Worm (Caenorhabditis elegans) whole organism, L4 larva: ENCODE measurements around the gene gst-24.

Experiments
- F49E8.2 ChIP-seq: sonication (generic microtip); optimal IDR thresholded peaks from 2 replicates; lab custom pipeline; 2016; ENCODE audit warnings: missing compliant biosample characterization, mild to moderate bottlenecking, missing genetic modification characterization, borderline replicate concordance
- Y48G9A.11 ChIP-seq: fragments of 200-800 bp; sonication (Bioruptor generic); IDR thresholded peaks from 2 replicates; pipeline ENCODE4 v1.3.6; 2022; ENCODE audit warnings: missing genetic modification reagents, missing genetic modification characterization, missing compliant biosample characterization
- aha-1 ChIP-seq: fragments of 150-350 bp; peaks from one replicate; lab custom pipeline; 2014; ENCODE audit warnings: missing biosample characterization, missing genetic modification characterization
- attf-4 ChIP-seq: sonication (generic microtip); optimal IDR thresholded peaks from 3 replicates; lab custom pipeline; 2017; ENCODE audit warnings: missing biosample characterization, missing genetic modification characterization
- ceh-20 ChIP-seq: fragments of 200-800 bp; sonication (Bioruptor generic); IDR thresholded peaks from 2 replicates; pipeline ENCODE4 v1.3.6; 2022; ENCODE audit warnings: missing genetic modification reagents, missing genetic modification characterization, missing compliant biosample characterization
- ces-1 ChIP-seq: fragments of 150-350 bp; sonication (generic microtip); optimal IDR thresholded peaks from 4 replicates; lab custom pipeline; 2014; ENCODE audit warnings: missing biosample characterization, missing genetic modification reagents, missing genetic modification characterization
- ctbp-1 ChIP-seq: fragments of 200-800 bp; sonication (Bioruptor generic); IDR thresholded peaks from 2 replicates; pipeline ENCODE4 v1.3.6; 2022; ENCODE audit warnings: missing genetic modification reagents, missing genetic modification characterization, missing compliant biosample characterization
- dmd-8 ChIP-seq: fragments of 200-800 bp; sonication (Bioruptor generic); IDR thresholded peaks from 2 replicates; pipeline ENCODE4 v1.3.6; 2022; ENCODE audit warnings: missing genetic modification characterization, missing compliant biosample characterization
- dpl-1 ChIP-seq: fragments of 150-350 bp; optimal IDR thresholded peaks from 2 replicates; lab custom pipeline; 2014; ENCODE audit warnings: missing biosample characterization, missing genetic modification reagents, missing genetic modification characterization
- fkh-10 ChIP-seq: fragments of 150-350 bp; optimal IDR thresholded peaks from 2 replicates; lab custom pipeline; 2014; ENCODE audit warnings: missing biosample characterization, missing genetic modification reagents, missing genetic modification characterization
- fos-1 ChIP-seq: fragments of 150-350 bp; optimal IDR thresholded peaks from 2 replicates; lab custom pipeline; 2014; ENCODE audit warnings: missing biosample characterization, missing genetic modification characterization
- lin-15B ChIP-seq: fragments of 150-350 bp; sonication (generic microtip); optimal IDR thresholded peaks from 3 replicates; lab custom pipeline; 2014; ENCODE audit warnings: missing biosample characterization, missing genetic modification characterization
- madf-5 ChIP-seq, 2 experiments: fragments of 200-800 bp; sonication (Bioruptor generic); IDR thresholded peaks; 2 replicates each; pipeline ENCODE4 v1.3.6; 2022; ENCODE audit warnings: missing compliant biosample characterization in 2 of 2, missing genetic modification characterization in 2 of 2
- madf-9 ChIP-seq: fragments of 200-800 bp; sonication (Bioruptor generic); conservative IDR thresholded peaks from 2 replicates; pipeline ENCODE4 v1.3.6; 2022; ENCODE audit warnings: missing genetic modification reagents, missing genetic modification characterization, missing compliant biosample characterization
- mxl-3 ChIP-seq: fragments of 200-800 bp; sonication (Bioruptor generic); optimal IDR thresholded peaks from 2 replicates; lab custom pipeline; 2018; ENCODE audit warnings: mild to moderate bottlenecking, missing genetic modification characterization, missing compliant biosample characterization
- nhr-11 ChIP-seq: fragments of 150-350 bp; optimal IDR thresholded peaks from 2 replicates; lab custom pipeline; 2014; ENCODE audit warnings: missing biosample characterization, missing genetic modification characterization
- nhr-28 ChIP-seq: fragments of 150-350 bp; optimal IDR thresholded peaks from 2 replicates; lab custom pipeline; 2014; ENCODE audit warnings: missing biosample characterization, missing genetic modification characterization
- pqm-1 ChIP-seq: sonication (generic microtip); optimal IDR thresholded peaks from 2 replicates; lab custom pipeline; 2017; ENCODE audit warnings: missing biosample characterization, missing genetic modification characterization
- saeg-2 ChIP-seq: fragments of 200-800 bp; sonication (Bioruptor generic); IDR thresholded peaks from 2 replicates; pipeline ENCODE4 v1.3.6; 2022; ENCODE audit warnings: missing genetic modification reagents, missing genetic modification characterization, missing compliant biosample characterization
- set-16 ChIP-seq: fragments of 200-800 bp; sonication (Bioruptor generic); IDR thresholded peaks from 2 replicates; pipeline ENCODE4 v1.3.6; 2022; ENCODE audit warnings: missing genetic modification reagents, missing genetic modification characterization, missing compliant biosample characterization
- tag-97 ChIP-seq: fragments of 200-800 bp; sonication (Bioruptor generic); IDR thresholded peaks from 2 replicates; pipeline ENCODE4 v1.3.6; 2022; ENCODE audit warnings: missing genetic modification characterization, missing compliant biosample characterization
- zag-1 ChIP-seq: fragments of 150-350 bp; optimal IDR thresholded peaks from 2 replicates; lab custom pipeline; 2014; ENCODE audit warnings: missing biosample characterization, missing genetic modification characterization
- zfp-2 ChIP-seq: sonication (generic microtip); optimal IDR thresholded peaks from 2 replicates; lab custom pipeline; 2016; ENCODE audit warnings: mild to moderate bottlenecking, missing genetic modification characterization, missing compliant biosample characterization
- zip-2 ChIP-seq: fragments of 150-350 bp; optimal IDR thresholded peaks from 2 replicates; lab custom pipeline; 2014; ENCODE audit warnings: missing biosample characterization, missing genetic modification characterization
- ztf-11 ChIP-seq: fragments of 150-350 bp; optimal IDR thresholded peaks from 2 replicates; lab custom pipeline; 2014; ENCODE audit warnings: missing biosample characterization, missing genetic modification characterization

gst-24 gene

ce11 chrII:13575018-13575948, 35.9 kb downstream of the gst-24 start, which contains the start of the genes mrpl-37 and lin-38 (continued):
- TF ChIP-seq ceh-20 (GFP tag; lab: Robert Waterston, UW) = no peak
- no peak for TF ChIP-seq attf-4 (tag; lab: Kevin White, UChicago)
- TF ChIP-seq ztf-11 (tag; lab: Kevin White, UChicago) = no peak
- no peak for TF ChIP-seq pqm-1
- no peak for TF ChIP-seq zip-2
- no peak for TF ChIP-seq tag-97 (GFP tag; lab: Robert Waterston, UW)
- no peak for TF ChIP-seq ctbp-1 (GFP tag; lab: Robert Waterston, UW)

DNA sequence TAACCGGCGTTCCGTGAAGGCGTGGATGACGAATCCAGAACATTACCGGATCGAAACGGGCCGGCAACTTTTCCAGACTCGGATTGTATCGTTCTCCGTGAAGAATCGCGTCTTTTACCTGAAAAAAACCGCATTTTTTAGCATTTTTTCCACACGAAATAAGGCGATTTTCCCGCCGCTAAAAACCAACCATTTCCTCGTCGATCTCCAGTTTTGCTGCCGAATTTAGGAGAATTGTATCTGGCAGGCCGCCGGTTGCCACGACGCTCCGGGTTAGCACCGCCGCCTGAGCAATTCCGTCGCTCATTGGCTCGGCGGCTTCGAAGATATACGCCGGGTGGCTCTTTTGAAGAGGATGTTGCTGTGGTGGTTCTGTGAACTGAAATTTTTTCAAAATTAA, 36.8 kb downstream of the gst-24 start:
- TF ChIP-seq lin-15B (no peak), fos-1 (tag; lab: Kevin White, UChicago) (no peak), aha-1 (peak; percentile 91), mxl-3 (GFP tag; lab: Kevin White, UChicago) (no peak), set-16 (GFP tag; lab: Robert Waterston, UW) (peak; percentile 60), dmd-8 (GFP tag; lab: Robert Waterston, UW) (no peak)

DNA sequence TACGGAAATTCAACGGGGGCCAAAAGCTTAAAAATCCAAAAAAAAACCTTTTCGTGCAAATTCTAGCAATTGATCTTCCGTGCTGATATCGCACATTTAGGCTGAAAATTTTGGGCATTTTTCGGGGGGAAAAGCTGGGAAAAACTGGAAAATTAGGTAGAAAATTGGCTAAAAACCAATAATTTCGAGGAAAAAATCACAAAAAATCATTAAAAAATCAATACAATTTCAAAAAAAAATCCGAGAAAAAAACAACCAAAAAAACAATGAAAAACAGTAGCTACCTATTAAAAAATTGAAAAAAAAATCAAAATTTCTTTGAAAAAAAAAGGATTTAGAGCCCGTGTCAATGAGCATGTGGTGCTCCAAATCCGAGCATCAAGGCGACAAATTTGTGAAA, 43.3 kb downstream of the gst-24 start, which contains the start of gene Y48E1B.3:
Gene Y48E1B.3, minus strand, starts transcription at position 101 of the 400 bp plus-strand sequence.
- TF ChIP-seq dpl-1 = no peak
- no peak for TF ChIP-seq zag-1 (tag; lab: Kevin White, UChicago)
- TF ChIP-seq madf-5 (GFP tag; IDR thresholded peaks at IDR 0.05; lab: Robert Waterston, UW) = no peak
- no peak for TF ChIP-seq madf-9 (GFP tag; lab: Robert Waterston, UW)
- TF ChIP-seq lin-15B = no peak
- TF ChIP-seq nhr-11 = no peak
- TF ChIP-seq zfp-2 (tag; lab: Kevin White, UChicago) = no peak

ce11 chrII:13560553-13560952, 50.6 kb downstream of the gst-24 start:
- no peak for TF ChIP-seq saeg-2 (GFP tag; lab: Robert Waterston, UW)
- TF ChIP-seq F49E8.2 = no peak
- peak; percentile 30; the same call in 1 of the 2 replicates for TF ChIP-seq Y48G9A.11
- no peak for TF ChIP-seq nhr-28 (tag; lab: Kevin White, UChicago)
- no peak for TF ChIP-seq ces-1 (GFP tag; lab: Kevin White, UChicago)
- peak; percentile 87 for TF ChIP-seq set-16 (GFP tag; lab: Robert Waterston, UW)
- TF ChIP-seq fkh-10 (GFP tag; lab: Kevin White, UChicago) = no peak
- TF ChIP-seq, all 104 proteins: peak for 2
